Worm (Caenorhabditis elegans) whole organism, late embryonic: ENCODE measurements around the gene C34H4.1.

Experiments used
- ceh-2 ChIP-seq: sonication (generic microtip); optimal IDR thresholded peaks from 2 replicates; lab custom pipeline; 2016; ENCODE audit warnings: missing genotype, missing genetic modification characterization, missing compliant biosample characterization
- ets-4 ChIP-seq: sonication (generic microtip); optimal IDR thresholded peaks from 2 replicates; lab custom pipeline; 2016; ENCODE audit warnings: missing genetic modification characterization, missing compliant biosample characterization
- hlh-30 ChIP-seq: sonication (generic microtip); optimal IDR thresholded peaks from 2 replicates; lab custom pipeline; 2017; ENCODE audit warnings: antibody characterized with exemption, missing genetic modification characterization, missing compliant biosample characterization; ENCODE audit not compliant: insufficient read depth
- lim-6 ChIP-seq: sonication (generic microtip); optimal IDR thresholded peaks from 2 replicates; lab custom pipeline; 2016; ENCODE audit warnings: missing genetic modification characterization, missing compliant biosample characterization
- nhr-11 ChIP-seq: fragments of 150-350 bp; optimal IDR thresholded peaks from 2 replicates; lab custom pipeline; 2014; ENCODE audit warnings: missing biosample characterization, missing genetic modification characterization
- nhr-232 ChIP-seq: sonication (generic microtip); optimal IDR thresholded peaks from 2 replicates; lab custom pipeline; 2016; ENCODE audit warnings: missing genetic modification characterization, missing compliant biosample characterization
- pax-1 ChIP-seq: fragments of 150-350 bp; optimal IDR thresholded peaks from 2 replicates; lab custom pipeline; 2014; ENCODE audit warnings: missing biosample characterization, missing genetic modification characterization
- pha-4 ChIP-seq: fragments of 150-350 bp; optimal IDR thresholded peaks from 2 replicates; lab custom pipeline; 2018; ENCODE audit warnings: missing biosample characterization, missing genetic modification reagents, missing genetic modification characterization
- zip-5 ChIP-seq: sonication (generic microtip); optimal IDR thresholded peaks from 2 replicates; lab custom pipeline; 2016; ENCODE audit warnings: missing genetic modification characterization, missing compliant biosample characterization
- ztf-16 ChIP-seq: sonication (generic microtip); optimal IDR thresholded peaks from 2 replicates; lab custom pipeline; 2017; ENCODE audit warnings: missing genetic modification characterization, missing compliant biosample characterization

- no peak for TF ChIP-seq nhr-232 (tag; lab: Kevin White, UChicago)
- no peak for TF ChIP-seq ztf-16
- no peak for TF ChIP-seq pax-1 (tag; lab: Kevin White, UChicago)
- TF ChIP-seq pha-4 (tag; lab: Kevin White, UChicago), result no peak
- TF ChIP-seq hlh-30 (tag; lab: Kevin White, UChicago), result no peak
- no peak for TF ChIP-seq ets-4
- TF ChIP-seq ceh-2 (tag; lab: Kevin White, UChicago), result no peak
- no peak for TF ChIP-seq nhr-11 (tag; lab: Kevin White, UChicago)
- no peak for TF ChIP-seq lim-6 (tag; lab: Kevin White, UChicago)
- TF ChIP-seq zip-5 (tag; lab: Kevin White, UChicago), result no peak
Observed at ce11 chrIV:1602936-1603457, 47.6 kb downstream of the C34H4.1 start.
